Worm (Caenorhabditis elegans): Measurements from ENCODE around the gene irld-1.

- TF ChIP-seq mcd-1 (GFP tag; IDR thresholded peaks at IDR 0.05) (no peak), nhr-27 (tag; optimal IDR thresholded peaks at IDR 0.05) (no peak), repo-1 (tag; optimal IDR thresholded peaks at IDR 0.05) (no peak), tbp1 (GFP tag; optimal IDR thresholded peaks at IDR 0.05) (no peak)
Observed at ce11 chrV:4387402-4387801, 50.8 kb downstream of the irld-1 start, which contains the start of gene F13A2.9.

Data from whole organism, young adult.